Worm (Caenorhabditis elegans) whole organism, L1 larva: Measurements from ENCODE around the gene sto-3.

ENCODE experiments used
- C04F5.9 ChIP-seq: sonication (generic microtip); optimal IDR thresholded peaks from 2 replicates; lab custom pipeline; 2016; ENCODE audit warnings: missing genetic modification characterization, missing compliant biosample characterization
- C34B4.2 ChIP-seq: sonication (generic microtip); optimal IDR thresholded peaks from 2 replicates; lab custom pipeline; 2017; ENCODE audit warnings: mild to moderate bottlenecking, missing genetic modification characterization, missing compliant biosample characterization
- aly-2 ChIP-seq: fragments of 150-350 bp; optimal IDR thresholded peaks from 2 replicates; lab custom pipeline; 2014; ENCODE audit warnings: missing biosample characterization, missing genetic modification characterization
- ceh-90 ChIP-seq: sonication (generic microtip); optimal IDR thresholded peaks from 2 replicates; lab custom pipeline; 2016; ENCODE audit warnings: missing genetic modification characterization, missing compliant biosample characterization
- ces-1 ChIP-seq: fragments of 150-350 bp; optimal IDR thresholded peaks from 2 replicates; lab custom pipeline; 2014; ENCODE audit warnings: missing biosample characterization, missing genetic modification reagents, missing genetic modification characterization
- dpl-1 ChIP-seq, 3 experiments: fragments of 150-350 bp in 2 of 3; sonication (generic microtip) in 1 of 3; optimal IDR thresholded peaks; 2 replicates each; lab custom pipeline; 2014 to 2017; ENCODE audit warnings: missing biosample characterization in 3 of 3, missing genetic modification characterization in 3 of 3, missing genetic modification reagents in 3 of 3
- dsc-1 ChIP-seq: sonication (generic microtip); optimal IDR thresholded peaks from 2 replicates; lab custom pipeline; 2016; ENCODE audit warnings: mild to moderate bottlenecking, missing genetic modification characterization, missing compliant biosample characterization
- efl-1 ChIP-seq, 4 experiments: fragments of 150-350 bp; optimal IDR thresholded peaks in 3 of 4; peaks in 1 of 4; 1 replicate in 1 of 4; 2 replicates in 3 of 4; lab custom pipeline; 2014; ENCODE audit warnings: missing biosample characterization in 2 of 4, missing genetic modification characterization in 2 of 4, missing genetic modification reagents in 2 of 4
- egl-13 ChIP-seq: sonication (generic microtip); optimal IDR thresholded peaks from 2 replicates; lab custom pipeline; 2016; ENCODE audit warnings: missing genotype, missing genetic modification reagents, missing genetic modification characterization, missing compliant biosample characterization
- egl-27 ChIP-seq, 2 experiments: fragments of 150-350 bp in 1 of 2; sonication (generic microtip); optimal IDR thresholded peaks; 3 replicates each; lab custom pipeline; 2017 to 2018; ENCODE audit warnings: missing biosample characterization in 2 of 2, missing genetic modification characterization in 2 of 2, missing genetic modification reagents in 2 of 2
- ets-5 ChIP-seq: fragments of 200-800 bp; sonication (Bioruptor generic); IDR thresholded peaks from 2 replicates; pipeline ENCODE4 v1.3.6; 2022; ENCODE audit warnings: missing genetic modification characterization, missing compliant biosample characterization
- fkh-8 ChIP-seq: sonication (generic microtip); optimal IDR thresholded peaks from 2 replicates; lab custom pipeline; 2016; ENCODE audit warnings: mild to moderate bottlenecking, missing genetic modification characterization, missing compliant biosample characterization
- hlh-17 ChIP-seq: fragments of 200-800 bp; sonication (Bioruptor generic); optimal IDR thresholded peaks from 2 replicates; lab custom pipeline; 2018; ENCODE audit warnings: missing genetic modification characterization, mild to moderate bottlenecking, missing compliant biosample characterization, moderate library complexity, borderline replicate concordance
- hlh-4 ChIP-seq: sonication (generic microtip); optimal IDR thresholded peaks from 2 replicates; lab custom pipeline; 2016; ENCODE audit warnings: mild to moderate bottlenecking, missing genetic modification characterization, missing compliant biosample characterization
- hpl-2 ChIP-seq: fragments of 150-350 bp; optimal IDR thresholded peaks from 2 replicates; lab custom pipeline; 2014; ENCODE audit warnings: missing biosample characterization, missing genetic modification reagents, missing genetic modification characterization
- isw-1 ChIP-seq: fragments of 200-800 bp; sonication (Bioruptor generic); IDR thresholded peaks from 2 replicates; pipeline ENCODE4 v1.3.6; 2022; ENCODE audit warnings: missing genetic modification characterization, missing compliant biosample characterization
- lin-14 ChIP-seq: fragments of 200-800 bp; sonication (Bioruptor generic); optimal IDR thresholded peaks from 2 replicates; lab custom pipeline; 2018; ENCODE audit warnings: mild to moderate bottlenecking, missing genetic modification characterization, moderate library complexity, missing compliant biosample characterization
- lin-15B ChIP-seq: fragments of 150-350 bp; sonication (generic microtip); optimal IDR thresholded peaks from 3 replicates; lab custom pipeline; 2014; ENCODE audit warnings: missing biosample characterization, missing genetic modification characterization
- lin-35 ChIP-seq, 2 experiments: fragments of 150-350 bp; optimal IDR thresholded peaks; 2 replicates each; lab custom pipeline; 2014; ENCODE audit warnings: missing biosample characterization in 2 of 2, missing genetic modification characterization in 2 of 2, missing genetic modification reagents in 2 of 2
- lin-39 ChIP-seq: fragments of 150-350 bp; optimal IDR thresholded peaks from 2 replicates; lab custom pipeline; 2014; ENCODE audit warnings: missing biosample characterization, missing genetic modification reagents, missing genetic modification characterization
- lir-3 ChIP-seq: sonication (generic microtip); optimal IDR thresholded peaks from 2 replicates; lab custom pipeline; 2016; ENCODE audit warnings: mild to moderate bottlenecking, missing genetic modification characterization, moderate library complexity, missing compliant biosample characterization; ENCODE audit not compliant: poor library complexity
- lsy-2 ChIP-seq, 2 experiments: fragments of 150-350 bp; optimal IDR thresholded peaks; 2 replicates each; lab custom pipeline; 2014; ENCODE audit warnings: missing biosample characterization in 2 of 2, missing genetic modification characterization in 2 of 2
- mdl-1 ChIP-seq, 2 experiments: fragments of 150-350 bp; optimal IDR thresholded peaks; 2 replicates each; lab custom pipeline; 2014 to 2017; ENCODE audit warnings: missing biosample characterization in 2 of 2, missing genetic modification characterization in 2 of 2, inconsistent platforms in 1 of 2
- mef-2 ChIP-seq: fragments of 150-350 bp; optimal IDR thresholded peaks from 2 replicates; lab custom pipeline; 2014; ENCODE audit warnings: missing biosample characterization, missing genetic modification characterization
- mep-1 ChIP-seq: fragments of 150-350 bp; optimal IDR thresholded peaks from 2 replicates; lab custom pipeline; 2014; ENCODE audit warnings: missing biosample characterization, missing genetic modification characterization
- nhr-11 ChIP-seq: fragments of 150-350 bp; optimal IDR thresholded peaks from 2 replicates; lab custom pipeline; 2014; ENCODE audit warnings: missing biosample characterization, missing genetic modification characterization
- nhr-19 ChIP-seq: fragments of 200-800 bp; sonication (Bioruptor generic); conservative IDR thresholded peaks from 2 replicates; pipeline ENCODE4 v1.3.6; 2022; ENCODE audit warnings: missing genetic modification characterization, missing compliant biosample characterization
- nhr-20 ChIP-seq: sonication (generic microtip); optimal IDR thresholded peaks from 2 replicates; lab custom pipeline; 2016; ENCODE audit warnings: mild to moderate bottlenecking, missing genetic modification characterization, missing compliant biosample characterization
- nhr-237 ChIP-seq: fragments of 150-350 bp; optimal IDR thresholded peaks from 2 replicates; lab custom pipeline; 2014; ENCODE audit warnings: missing biosample characterization, missing genetic modification characterization
- nhr-77 ChIP-seq: fragments of 150-350 bp; optimal IDR thresholded peaks from 2 replicates; lab custom pipeline; 2014; ENCODE audit warnings: missing biosample characterization, missing genetic modification characterization
- nhr-85 ChIP-seq: sonication (generic microtip); peaks from one replicate; lab custom pipeline; 2016; ENCODE audit warnings: missing genetic modification characterization, inconsistent platforms, missing compliant biosample characterization
- nhr-90 ChIP-seq: sonication (generic microtip); optimal IDR thresholded peaks from 2 replicates; lab custom pipeline; 2016; ENCODE audit warnings: mild to moderate bottlenecking, missing genetic modification characterization, missing compliant biosample characterization; ENCODE audit not compliant: poor library complexity
- pag-3 ChIP-seq: sonication (generic microtip); optimal IDR thresholded peaks from 2 replicates; lab custom pipeline; 2017; ENCODE audit warnings: missing genetic modification characterization, mild to moderate bottlenecking, missing compliant biosample characterization, antibody characterized with exemption, borderline replicate concordance; ENCODE audit not compliant: insufficient read depth
- pax-3 ChIP-seq: fragments of 200-800 bp; sonication (Bioruptor generic); optimal IDR thresholded peaks from 2 replicates; lab custom pipeline; 2018; ENCODE audit warnings: mild to moderate bottlenecking, missing genetic modification characterization, moderate library complexity, missing compliant biosample characterization
- rnt-1 ChIP-seq: sonication (generic microtip); optimal IDR thresholded peaks from 2 replicates; lab custom pipeline; 2016; ENCODE audit warnings: mild to moderate bottlenecking, missing genetic modification characterization, moderate library complexity, missing compliant biosample characterization
- skn-1 ChIP-seq: fragments of 150-350 bp; optimal IDR thresholded peaks from 2 replicates; lab custom pipeline; 2014; ENCODE audit warnings: missing biosample characterization, missing genetic modification characterization
- tbx-2 ChIP-seq: sonication (generic microtip); optimal IDR thresholded peaks from 2 replicates; lab custom pipeline; 2016; ENCODE audit warnings: missing genetic modification characterization, missing compliant biosample characterization
- unc-30 ChIP-seq: sonication (generic microtip); optimal IDR thresholded peaks from 2 replicates; lab custom pipeline; 2017; ENCODE audit warnings: missing biosample characterization, missing genetic modification characterization
- unc-62 ChIP-seq: fragments of 150-350 bp; optimal IDR thresholded peaks from 2 replicates; lab custom pipeline; 2014; ENCODE audit warnings: missing biosample characterization, missing genetic modification reagents, missing genetic modification characterization
- unc-86 ChIP-seq: sonication (generic microtip); optimal IDR thresholded peaks from 2 replicates; lab custom pipeline; 2016; ENCODE audit warnings: missing genetic modification characterization, missing compliant biosample characterization
- unc-98 ChIP-seq: fragments of 200-800 bp; sonication (Bioruptor generic); IDR thresholded peaks from 2 replicates; pipeline ENCODE4 v1.3.6; 2022; ENCODE audit warnings: missing genetic modification characterization, missing compliant biosample characterization
- zip-4 ChIP-seq: fragments of 200-800 bp; sonication (Bioruptor generic); optimal IDR thresholded peaks from 2 replicates; lab custom pipeline; 2018; ENCODE audit warnings: mild to moderate bottlenecking, missing genetic modification characterization, moderate library complexity, missing compliant biosample characterization

Gene sto-3

ce11 chrX:11664184-11664583 lies 42.3 kb upstream of the sto-3 start:
- TF ChIP-seq nhr-90, result no peak
- peak; percentile 1 for TF ChIP-seq lin-14 (GFP tag; lab: Kevin White, UChicago)
- TF ChIP-seq egl-27 (tag; optimal IDR thresholded peaks at IDR 0.05; lab: Kevin White, UChicago), result no peak
- no peak for TF ChIP-seq pag-3 (tag; lab: Kevin White, UChicago)
- TF ChIP-seq efl-1 (optimal IDR thresholded peaks at IDR 0.05; lab: Kevin White, UChicago), result no peak
- TF ChIP-seq efl-1 (GFP tag; optimal IDR thresholded peaks at IDR 0.05 in 1 of 2; lab: Kevin White, UChicago), result peak in 1 of 2 experiments; percentile 86
- TF ChIP-seq, all 84 proteins: peak for 2

ce11 chrX:11662557-11662956 lies 40.7 kb upstream of the sto-3 start:
- no peak for TF ChIP-seq nhr-85
- TF ChIP-seq zip-4 (GFP tag; lab: Kevin White, UChicago), result no peak
- no peak for TF ChIP-seq nhr-20 (tag; lab: Kevin White, UChicago)
- no peak for TF ChIP-seq aly-2 (tag; lab: Kevin White, UChicago)
- no peak for TF ChIP-seq mdl-1 (tag; optimal IDR thresholded peaks at IDR 0.05; lab: Kevin White, UChicago)
- no peak for TF ChIP-seq unc-30 (tag; lab: Kevin White, UChicago)
- TF ChIP-seq hlh-4 (tag; lab: Kevin White, UChicago), result no peak
- TF ChIP-seq dsc-1 (tag; lab: Kevin White, UChicago), result no peak
- TF ChIP-seq pax-3 (tag; lab: Kevin White, UChicago), result no peak
- no peak for TF ChIP-seq unc-62 (GFP tag; lab: Kevin White, UChicago)
- TF ChIP-seq lin-35 (GFP tag; optimal IDR thresholded peaks at IDR 0.05; lab: Kevin White, UChicago), result peak in 1 of 2 experiments; percentile 19
- no peak for TF ChIP-seq ces-1 (GFP tag; lab: Kevin White, UChicago)
- TF ChIP-seq lin-15B (tag; lab: Kevin White, UChicago), result no peak
- TF ChIP-seq fkh-8, result peak; percentile 17
- TF ChIP-seq nhr-19, result no peak
- TF ChIP-seq pag-3 (tag; lab: Kevin White, UChicago), result no peak
- no peak for TF ChIP-seq mef-2
- no peak for TF ChIP-seq ets-5 (GFP tag; lab: Robert Waterston, UW)
- peak; percentile 8 for TF ChIP-seq rnt-1
- TF ChIP-seq lin-14 (GFP tag; lab: Kevin White, UChicago), result no peak
- TF ChIP-seq lsy-2 (tag; optimal IDR thresholded peaks at IDR 0.05; lab: Kevin White, UChicago), result no peak
- no peak for TF ChIP-seq hpl-2 (GFP tag; lab: Kevin White, UChicago)
- no peak for TF ChIP-seq unc-86 (tag; lab: Kevin White, UChicago)
- TF ChIP-seq ceh-90 (tag; lab: Kevin White, UChicago), result no peak
- peak; percentile 22 to 33 for TF ChIP-seq efl-1 (optimal IDR thresholded peaks at IDR 0.05; lab: Kevin White, UChicago)
- TF ChIP-seq efl-1 (GFP tag; optimal IDR thresholded peaks at IDR 0.05 in 1 of 2; lab: Kevin White, UChicago), result peak; percentile 27 to 95
- no peak for TF ChIP-seq unc-98 (GFP tag; lab: Robert Waterston, UW)
- TF ChIP-seq egl-13 (tag; lab: Kevin White, UChicago), result no peak
- TF ChIP-seq nhr-77 (tag; lab: Kevin White, UChicago), result no peak
- TF ChIP-seq mep-1 (tag; lab: Kevin White, UChicago), result no peak
- no peak for TF ChIP-seq lir-3 (tag; lab: Kevin White, UChicago)
- peak in 2 of 3 experiments; percentile 43 to 47 for TF ChIP-seq dpl-1 (GFP tag; optimal IDR thresholded peaks at IDR 0.05; lab: Kevin White, UChicago)
- TF ChIP-seq nhr-11 (tag; lab: Kevin White, UChicago), result no peak
- no peak for TF ChIP-seq C34B4.2 (tag; lab: Kevin White, UChicago)
- TF ChIP-seq C04F5.9 (tag; lab: Kevin White, UChicago), result no peak
- TF ChIP-seq, all 84 proteins: peak for 5

ce11 chrX:11662069-11662468 lies 40.2 kb upstream of the sto-3 start:
- TF ChIP-seq lin-14 (GFP tag; lab: Kevin White, UChicago) (peak; percentile 15), mdl-1 (tag; optimal IDR thresholded peaks at IDR 0.05; lab: Kevin White, UChicago) (peak in 1 of 2 experiments; percentile 74), hlh-17 (GFP tag; lab: Kevin White, UChicago) (no peak), lin-39 (no peak), isw-1 (no peak), nhr-237 (tag; lab: Kevin White, UChicago) (no peak), nhr-85 (peak; percentile 0), tbx-2 (tag; lab: Kevin White, UChicago) (peak; percentile 9), hlh-4 (tag; lab: Kevin White, UChicago) (no peak), skn-1 (tag; lab: Kevin White, UChicago) (peak; percentile 4)
